Fruit fly (Drosophila melanogaster) whole organism, embryonic: Measurements from ENCODE around the gene Atac2.

Experiments used
- Bgb ChIP-seq: fragments of 200-800 bp; sonication (Bioruptor generic); IDR thresholded peaks from 2 replicates; pipeline ENCODE4 v1.3.6; 2022; ENCODE audit warnings: missing biosample characterization, missing genetic modification characterization; ENCODE audit not compliant: partially characterized antibody
- CG10543 ChIP-seq: fragments of 200-800 bp; sonication (Bioruptor generic); optimal IDR thresholded peaks from 3 replicates; lab custom pipeline; 2017; ENCODE audit warnings: missing biosample characterization, mild to moderate bottlenecking, missing genetic modification characterization, moderate library complexity
- CG11398 ChIP-seq: fragments of 200-800 bp; sonication (Bioruptor generic); optimal IDR thresholded peaks from 2 replicates; lab custom pipeline; 2016; ENCODE audit warnings: missing biosample characterization, missing genetic modification characterization
- CG12219 ChIP-seq: fragments of 200-800 bp; sonication (Bioruptor generic); optimal IDR thresholded peaks from 3 replicates; lab custom pipeline; 2018; ENCODE audit warnings: missing biosample characterization, mild to moderate bottlenecking, missing genetic modification characterization
- CG12744 ChIP-seq: fragments of 200-800 bp; sonication (Bioruptor generic); optimal IDR thresholded peaks from 2 replicates; lab custom pipeline; 2016; ENCODE audit warnings: missing biosample characterization, missing genetic modification characterization
- CG13123 ChIP-seq: fragments of 200-800 bp; sonication (Bioruptor generic); optimal IDR thresholded peaks from 2 replicates; lab custom pipeline; 2016; ENCODE audit warnings: missing biosample characterization, missing genetic modification characterization
- CG16863 ChIP-seq: fragments of 200-800 bp; sonication (Bioruptor generic); optimal IDR thresholded peaks from 3 replicates; lab custom pipeline; 2016; ENCODE audit warnings: missing biosample characterization, missing genetic modification characterization
- CG17359 ChIP-seq: fragments of 200-800 bp; sonication (Bioruptor generic); optimal IDR thresholded peaks from 3 replicates; lab custom pipeline; 2018; ENCODE audit warnings: missing biosample characterization, mild to moderate bottlenecking, missing genetic modification characterization, moderate library complexity
- CG1792 ChIP-seq: fragments of 200-800 bp; sonication (Bioruptor generic); optimal IDR thresholded peaks from 2 replicates; lab custom pipeline; 2016; ENCODE audit warnings: missing biosample characterization, missing genetic modification characterization
- CG1832 ChIP-seq: fragments of 200-800 bp; sonication (Bioruptor generic); optimal IDR thresholded peaks from 2 replicates; lab custom pipeline; 2017; ENCODE audit warnings: missing biosample characterization, mild to moderate bottlenecking, missing genetic modification characterization, inconsistent platforms
- CG2116 ChIP-seq: fragments of 200-800 bp; sonication (Bioruptor generic); optimal IDR thresholded peaks from 3 replicates; lab custom pipeline; 2018; ENCODE audit warnings: missing biosample characterization, mild to moderate bottlenecking, missing genetic modification characterization
- CG2199 ChIP-seq: fragments of 200-800 bp; sonication (Bioruptor generic); IDR thresholded peaks from 3 replicates; pipeline ENCODE4 v1.3.6; 2022; ENCODE audit warnings: missing biosample characterization, missing genetic modification characterization
- CG30403 ChIP-seq: fragments of 200-800 bp; sonication (Bioruptor generic); optimal IDR thresholded peaks from 3 replicates; lab custom pipeline; 2016; ENCODE audit warnings: missing biosample characterization, missing genetic modification characterization
- CG3163 ChIP-seq: fragments of 200-800 bp; sonication (Bioruptor generic); optimal IDR thresholded peaks from 3 replicates; lab custom pipeline; 2016; ENCODE audit warnings: missing biosample characterization, missing genetic modification characterization
- CG3281 ChIP-seq: fragments of 200-800 bp; sonication (Bioruptor generic); optimal IDR thresholded peaks from 3 replicates; lab custom pipeline; 2017; ENCODE audit warnings: missing biosample characterization, mild to moderate bottlenecking, missing genetic modification characterization
- CG3726 ChIP-seq: fragments of 200-800 bp; sonication (Bioruptor generic); IDR thresholded peaks from 3 replicates; pipeline ENCODE4, ENCODE4 v1.3.6; 2022; ENCODE audit warnings: missing biosample characterization, missing genetic modification characterization
- CG6175 ChIP-seq: fragments of 200-800 bp; sonication (Bioruptor generic); IDR thresholded peaks from 3 replicates; pipeline ENCODE4 v1.3.6; 2022; ENCODE audit warnings: missing biosample characterization, missing genetic modification characterization
- CG7372 ChIP-seq: fragments of 200-800 bp; sonication (Bioruptor generic); IDR thresholded peaks from 2 replicates; pipeline ENCODE4 v1.3.6; 2022; ENCODE audit warnings: missing biosample characterization, missing genetic modification characterization
- CG8290 ChIP-seq, 3 experiments: fragments of 200-800 bp; sonication (Bioruptor generic); optimal IDR thresholded peaks; 2 replicates each; lab custom pipeline; 2016 to 2019; ENCODE audit warnings: missing biosample characterization in 3 of 3, missing genetic modification characterization in 3 of 3, mild to moderate bottlenecking in 2 of 3, moderate library complexity in 1 of 3
- CG9215 ChIP-seq: fragments of 200-800 bp; sonication (Bioruptor generic); IDR thresholded peaks from 2 replicates; pipeline ENCODE4 v1.3.6; 2022; ENCODE audit warnings: missing biosample characterization, missing genetic modification characterization
- CG9609 ChIP-seq: fragments of 200-800 bp; sonication (Bioruptor generic); optimal IDR thresholded peaks from 3 replicates; lab custom pipeline; 2016; ENCODE audit warnings: missing biosample characterization, missing genetic modification characterization
- CrebB ChIP-seq: fragments of 200-800 bp; sonication (Bioruptor generic); optimal IDR thresholded peaks from 3 replicates; lab custom pipeline; 2018; ENCODE audit warnings: missing biosample characterization, mild to moderate bottlenecking, missing genetic modification characterization
- Dfd ChIP-seq, 2 experiments: fragments of >200 bp; optimal IDR thresholded peaks; 2 replicates each; lab custom pipeline; 2017; ENCODE audit warnings: missing biosample characterization in 2 of 2, missing genetic modification characterization in 2 of 2
- Dip3 ChIP-seq: fragments of 200-800 bp; sonication (Bioruptor generic); optimal IDR thresholded peaks from 3 replicates; lab custom pipeline; 2016; ENCODE audit warnings: missing biosample characterization, missing genetic modification characterization
- Fer1 ChIP-seq: fragments of 200-800 bp; sonication (Bioruptor generic); optimal IDR thresholded peaks from 2 replicates; lab custom pipeline; 2017; ENCODE audit warnings: missing biosample characterization, mild to moderate bottlenecking, missing genetic modification characterization
- Fer2 ChIP-seq: fragments of 200-800 bp; sonication (Bioruptor generic); optimal IDR thresholded peaks from 2 replicates; lab custom pipeline; 2018; ENCODE audit warnings: missing biosample characterization, mild to moderate bottlenecking, missing genetic modification characterization, moderate library complexity
- HLH4C ChIP-seq: fragments of 200-800 bp; sonication (Bioruptor generic); IDR thresholded peaks from 3 replicates; pipeline ENCODE4 v1.3.6; 2022; ENCODE audit warnings: missing biosample characterization, missing genetic modification characterization; ENCODE audit not compliant: partially characterized antibody
- HmgZ ChIP-seq: fragments of 200-800 bp; sonication (Bioruptor generic); optimal IDR thresholded peaks from 2 replicates; lab custom pipeline; 2018; ENCODE audit warnings: missing biosample characterization, mild to moderate bottlenecking, missing genetic modification characterization
- Hmr ChIP-seq: fragments of 200-800 bp; sonication (Bioruptor generic); optimal IDR thresholded peaks from 3 replicates; lab custom pipeline; 2017; ENCODE audit warnings: mild to moderate bottlenecking, missing biosample characterization, missing genetic modification reagents, missing genetic modification characterization
- Kr ChIP-seq: fragments of 200-800 bp; sonication (Bioruptor generic); optimal IDR thresholded peaks from 2 replicates; lab custom pipeline; 2017; ENCODE audit warnings: missing biosample characterization, mild to moderate bottlenecking, missing genetic modification characterization
- Lpt ChIP-seq: fragments of >200 bp; optimal IDR thresholded peaks from 2 replicates; lab custom pipeline; 2018; ENCODE audit warnings: missing biosample characterization, missing genetic modification characterization
- NC2β ChIP-seq: fragments of 200-800 bp; sonication (Bioruptor generic); optimal IDR thresholded peaks from 2 replicates; lab custom pipeline; 2016; ENCODE audit warnings: missing biosample characterization, missing genetic modification characterization
- NFAT ChIP-seq: fragments of 200-800 bp; sonication (Bioruptor generic); IDR thresholded peaks from 2 replicates; pipeline ENCODE4 v1.3.6; 2022; ENCODE audit warnings: missing biosample characterization, missing genetic modification characterization
- NK7.1 ChIP-seq: fragments of 200-800 bp; sonication (Bioruptor generic); optimal IDR thresholded peaks from 3 replicates; lab custom pipeline; 2016; ENCODE audit warnings: missing biosample characterization, missing genetic modification characterization
- crol ChIP-seq: fragments of 200-800 bp; sonication (Bioruptor generic); IDR thresholded peaks from 2 replicates; pipeline ENCODE4 v1.3.6; 2022; ENCODE audit warnings: missing biosample characterization, missing genetic modification characterization
- dpn ChIP-seq, 2 experiments: fragments of 200-800 bp; sonication (Bioruptor generic); optimal IDR thresholded peaks; 3 replicates each; lab custom pipeline; 2016; ENCODE audit warnings: missing biosample characterization in 2 of 2, missing genetic modification characterization in 2 of 2
- ftz-f1 ChIP-seq: fragments of 200-800 bp; sonication (Bioruptor generic); optimal IDR thresholded peaks from 2 replicates; lab custom pipeline; 2016; ENCODE audit warnings: missing biosample characterization, missing genetic modification characterization
- gem ChIP-seq: fragments of 200-800 bp; sonication (Bioruptor generic); optimal IDR thresholded peaks from 2 replicates; lab custom pipeline; 2019; ENCODE audit warnings: missing biosample characterization, mild to moderate bottlenecking, missing genetic modification characterization, moderate library complexity
- gsb-n ChIP-seq: fragments of 200-800 bp; sonication (Bioruptor generic); optimal IDR thresholded peaks from 3 replicates; lab custom pipeline; 2018; ENCODE audit warnings: missing biosample characterization, mild to moderate bottlenecking, missing genetic modification characterization
- gt ChIP-seq: fragments of 200-800 bp; sonication (Bioruptor generic); IDR thresholded peaks from 2 replicates; pipeline ENCODE4 v1.3.6; 2022; ENCODE audit warnings: missing biosample characterization, missing genetic modification characterization
- h ChIP-seq: fragments of >200 bp; optimal IDR thresholded peaks from 2 replicates; lab custom pipeline; 2017
- ham ChIP-seq: fragments of 200-800 bp; sonication (Bioruptor generic); IDR thresholded peaks from 2 replicates; pipeline ENCODE4 v1.3.6; 2022; ENCODE audit warnings: missing biosample characterization, missing genetic modification characterization
- her ChIP-seq: fragments of 200-800 bp; sonication (Bioruptor generic); optimal IDR thresholded peaks from 2 replicates; lab custom pipeline; 2016; ENCODE audit warnings: missing biosample characterization, missing genetic modification characterization
- kni ChIP-seq: fragments of 200-800 bp; sonication (Bioruptor generic); optimal IDR thresholded peaks from 3 replicates; lab custom pipeline; 2017; ENCODE audit warnings: mild to moderate bottlenecking, missing biosample characterization, missing genetic modification reagents, missing genetic modification characterization
- oc ChIP-seq: fragments of 200-800 bp; sonication (Bioruptor generic); optimal IDR thresholded peaks from 2 replicates; lab custom pipeline; 2018; ENCODE audit warnings: missing biosample characterization, mild to moderate bottlenecking, missing genetic modification characterization, moderate library complexity
- peb ChIP-seq: fragments of 200-800 bp; sonication (Bioruptor generic); IDR thresholded peaks from 2 replicates; pipeline ENCODE4 v1.3.6; 2022; ENCODE audit warnings: missing biosample characterization, missing genetic modification characterization
- salm ChIP-seq: fragments of 200-800 bp; sonication (Bioruptor generic); optimal IDR thresholded peaks from 2 replicates; lab custom pipeline; 2018; ENCODE audit warnings: missing biosample characterization, mild to moderate bottlenecking, missing genetic modification characterization
- sens ChIP-seq: fragments of 200-800 bp; sonication (Bioruptor generic); peaks from one replicate; lab custom pipeline; 2016; ENCODE audit warnings: missing biosample characterization, missing genetic modification characterization
- shn ChIP-seq: fragments of 200-800 bp; sonication (Bioruptor generic); optimal IDR thresholded peaks from 3 replicates; lab custom pipeline; 2016; ENCODE audit warnings: missing biosample characterization, missing genetic modification characterization
- sr ChIP-seq: fragments of 200-800 bp; sonication (Bioruptor generic); IDR thresholded peaks from 3 replicates; pipeline ENCODE4 v1.3.6; 2022; ENCODE audit warnings: missing biosample characterization, missing genetic modification characterization
- tna ChIP-seq: fragments of 200-800 bp; sonication (Bioruptor generic); IDR thresholded peaks from 2 replicates; pipeline ENCODE4 v1.3.6; 2022; ENCODE audit warnings: missing biosample characterization, missing genetic modification characterization; ENCODE audit not compliant: partially characterized antibody
- tup ChIP-seq: fragments of 200-800 bp; sonication (Bioruptor generic); optimal IDR thresholded peaks from 2 replicates; lab custom pipeline; 2016; ENCODE audit warnings: missing biosample characterization, mild to moderate bottlenecking, missing genetic modification characterization, moderate library complexity

Gene Atac2

dm6 chr2L:18617003-18617402, 5.0 kb upstream of the Atac2 start, which contains the start of gene MESR3 (continued):
- TF ChIP-seq her (GFP tag; lab: Kevin White, UChicago): peak; percentile 43
- no peak for TF ChIP-seq Dfd (GFP tag; optimal IDR thresholded peaks at IDR 0.05; lab: Kevin White, UChicago)
- TF ChIP-seq shn (GFP tag; lab: Kevin White, UChicago): no peak
- TF ChIP-seq Bgb (GFP tag; lab: Robert Waterston, UW): peak; percentile 59
- peak; percentile 8 to 53 for TF ChIP-seq dpn (GFP tag; optimal IDR thresholded peaks at IDR 0.05; lab: Kevin White, UChicago)
- TF ChIP-seq Fer2 (tag; lab: Kevin White, UChicago): peak; percentile 15
- no peak for TF ChIP-seq CG16863 (GFP tag; lab: Kevin White, UChicago)
- no peak for TF ChIP-seq CrebB (tag; lab: Kevin White, UChicago)
- TF ChIP-seq sens: peak; percentile 83
- peak; percentile 78 for TF ChIP-seq CG2199 (GFP tag; lab: Robert Waterston, UW)
- no peak for TF ChIP-seq gt (GFP tag; lab: Robert Waterston, UW)
- TF ChIP-seq Fer1 (GFP tag; lab: Kevin White, UChicago): peak; percentile 85
- no peak for TF ChIP-seq Lpt (GFP tag; lab: Kevin White, UChicago)
- TF ChIP-seq CG1832: no peak
- peak; percentile 82 for TF ChIP-seq NFAT (GFP tag; lab: Robert Waterston, UW)
- TF ChIP-seq HmgZ (tag; lab: Kevin White, UChicago): peak; percentile 44
- TF ChIP-seq ftz-f1 (GFP tag; lab: Kevin White, UChicago): peak; percentile 30
- TF ChIP-seq HLH4C (GFP tag; lab: Robert Waterston, UW): 0 out of 3 replicates have a peak, but pooled peaks have one; percentile 37
- TF ChIP-seq crol (GFP tag; lab: Robert Waterston, UW): no peak
- TF ChIP-seq CG11398 (GFP tag; lab: Kevin White, UChicago): no peak
- TF ChIP-seq CG3163: no peak
- no peak for TF ChIP-seq Dip3 (GFP tag; lab: Kevin White, UChicago)
- TF ChIP-seq CG8290 (GFP tag; optimal IDR thresholded peaks at IDR 0.05; lab: Kevin White, UChicago): peak; percentile 46
- no peak for TF ChIP-seq CG8290 (tag; optimal IDR thresholded peaks at IDR 0.05; lab: Kevin White, UChicago)
- no peak for TF ChIP-seq tup
- peak; percentile 12 for TF ChIP-seq CG1792
- TF ChIP-seq CG10543: peak; percentile 47
- TF ChIP-seq CG13123 (GFP tag; lab: Kevin White, UChicago): peak; percentile 51
- TF ChIP-seq salm: peak; percentile 9
- peak; percentile 79 for TF ChIP-seq oc
- peak; percentile 55 for TF ChIP-seq Hmr (GFP tag; lab: Kevin White, UChicago)
- 0 out of 3 replicates have a peak, but pooled peaks have one; percentile 9 for TF ChIP-seq CG6175
- TF ChIP-seq NK7.1 (GFP tag; lab: Kevin White, UChicago): no peak
- no peak for TF ChIP-seq CG7372
- TF ChIP-seq tna (GFP tag; lab: Robert Waterston, UW): no peak; the same call in 1 of the 2 replicates
- TF ChIP-seq ham (GFP tag; lab: Robert Waterston, UW): no peak
- no peak; the same call in 1 of the 2 replicates for TF ChIP-seq CG9215 (GFP tag; lab: Robert Waterston, UW)
- peak; percentile 71 for TF ChIP-seq CG3281 (GFP tag; lab: Kevin White, UChicago)
- no peak for TF ChIP-seq Kr (GFP tag; lab: Kevin White, UChicago)
- no peak for TF ChIP-seq CG12219 (GFP tag; lab: Kevin White, UChicago)
- TF ChIP-seq CG9609 (GFP tag; lab: Kevin White, UChicago): no peak
- no peak for TF ChIP-seq peb (GFP tag; lab: Robert Waterston, UW)
- TF ChIP-seq gsb-n: no peak
- no peak for TF ChIP-seq h (lab: Kevin White, UChicago)
- TF ChIP-seq CG3726 (GFP tag; lab: Robert Waterston, UW): peak; percentile 66; the same call in 1 of the 3 replicates
- no peak for TF ChIP-seq CG12744 (GFP tag; lab: Kevin White, UChicago)
- TF ChIP-seq sr: no peak; the same call in 2 of the 3 replicates
- peak; percentile 88 for TF ChIP-seq CG17359 (tag; lab: Kevin White, UChicago)
- TF ChIP-seq NC2β (GFP tag; lab: Kevin White, UChicago): no peak
- TF ChIP-seq CG2116: peak; percentile 29
- no peak for TF ChIP-seq kni (GFP tag; lab: Kevin White, UChicago)
- peak; percentile 66 for TF ChIP-seq CG30403 (GFP tag; lab: Kevin White, UChicago)
- no peak for TF ChIP-seq gem (tag; lab: Kevin White, UChicago)
